Worm (Caenorhabditis elegans) whole organism, midembryonic: ENCODE data around the gene T19D2.13.

Experiments used
- cog-1 ChIP-seq: sonication (generic microtip); optimal IDR thresholded peaks from 2 replicates; lab custom pipeline; 2016; ENCODE audit warnings: missing genetic modification characterization, missing compliant biosample characterization
- tab-1 ChIP-seq: fragments of 200-800 bp; sonication (Bioruptor generic); IDR thresholded peaks from 2 replicates; pipeline ENCODE4 v1.3.6; 2022; ENCODE audit warnings: missing genetic modification characterization, missing compliant biosample characterization

ce11 chrX:3990495-3990894 lies 48.3 kb upstream of the T19D2.13 start:
- TF ChIP-seq tab-1 (no peak), cog-1 (tag; lab: Kevin White, UChicago) (no peak)
